Fruit fly (Drosophila melanogaster) whole organism, embryonic: ENCODE results near the gene cpb.
A peak's percentile ranks its signal among the peaks of the same experiment; 100 is the strongest.

Source experiments
- Antp ChIP-seq: fragments of 200-800 bp; sonication (Bioruptor generic); optimal IDR thresholded peaks from 3 replicates; lab custom pipeline; 2016; ENCODE audit warnings: missing biosample characterization, missing genetic modification characterization
- BEAF-32 ChIP-seq: fragments of 200-800 bp; sonication (Bioruptor generic); optimal IDR thresholded peaks from 3 replicates; lab custom pipeline; 2017; ENCODE audit warnings: missing biosample characterization, missing genetic modification characterization, mild to moderate bottlenecking, moderate library complexity, missing genetic modification reagents
- CG10959 ChIP-seq: fragments of 200-800 bp; sonication (Bioruptor generic); IDR thresholded peaks from 2 replicates; pipeline ENCODE4 v1.3.6; 2022; ENCODE audit warnings: missing biosample characterization, missing genetic modification characterization
- CG11504 ChIP-seq: fragments of 200-800 bp; sonication (Bioruptor generic); optimal IDR thresholded peaks from 3 replicates; lab custom pipeline; 2019; ENCODE audit warnings: missing biosample characterization, mild to moderate bottlenecking, missing genetic modification characterization, moderate library complexity
- CG12299 ChIP-seq: fragments of 200-800 bp; sonication (Bioruptor generic); optimal IDR thresholded peaks from 2 replicates; lab custom pipeline; 2018; ENCODE audit warnings: missing biosample characterization, mild to moderate bottlenecking, missing genetic modification characterization
- CG13894 ChIP-seq: fragments of 200-800 bp; sonication (Bioruptor generic); optimal IDR thresholded peaks from 3 replicates; lab custom pipeline; 2018; ENCODE audit warnings: missing biosample characterization, mild to moderate bottlenecking, missing genetic modification characterization, moderate library complexity
- CG14014 ChIP-seq: fragments of 200-800 bp; sonication (Bioruptor generic); IDR thresholded peaks from 2 replicates; pipeline ENCODE4 v1.3.6; 2022; ENCODE audit warnings: missing biosample characterization, missing genetic modification characterization
- CG16815 ChIP-seq: fragments of 200-800 bp; sonication (Bioruptor generic); optimal IDR thresholded peaks from 3 replicates; lab custom pipeline; 2017; ENCODE audit warnings: missing biosample characterization, mild to moderate bottlenecking, missing genetic modification characterization
- CG2116 ChIP-seq: fragments of 200-800 bp; sonication (Bioruptor generic); optimal IDR thresholded peaks from 3 replicates; lab custom pipeline; 2018; ENCODE audit warnings: missing biosample characterization, mild to moderate bottlenecking, missing genetic modification characterization
- CG2202 ChIP-seq: fragments of 200-800 bp; sonication (Bioruptor generic); optimal IDR thresholded peaks from 2 replicates; lab custom pipeline; 2018; ENCODE audit warnings: missing biosample characterization, mild to moderate bottlenecking, missing genetic modification characterization
- CG32772 ChIP-seq: fragments of 200-800 bp; sonication (Bioruptor generic); IDR thresholded peaks from 2 replicates; pipeline ENCODE4 v1.3.6; 2022; ENCODE audit warnings: missing biosample characterization, missing genetic modification characterization
- CG43689 ChIP-seq: fragments of 200-800 bp; sonication (Bioruptor generic); IDR thresholded peaks from 2 replicates; pipeline ENCODE4 v1.3.6; 2022; ENCODE audit warnings: missing biosample characterization, missing genetic modification characterization
- CG4404 ChIP-seq: fragments of 200-800 bp; sonication (Bioruptor generic); IDR thresholded peaks from 2 replicates; pipeline ENCODE4 v1.3.6; 2022; ENCODE audit warnings: missing biosample characterization, missing genetic modification characterization
- CG4730 ChIP-seq: fragments of 200-800 bp; sonication (Bioruptor generic); IDR thresholded peaks from 2 replicates; pipeline ENCODE4 v1.3.6; 2022; ENCODE audit warnings: missing biosample characterization, missing genetic modification characterization
- CG6689 ChIP-seq: fragments of 200-800 bp; sonication (Bioruptor generic); IDR thresholded peaks from 2 replicates; pipeline ENCODE4 v1.3.6; 2022; ENCODE audit warnings: missing biosample characterization, missing genetic modification characterization
- CG6765 ChIP-seq: fragments of 200-800 bp; sonication (Bioruptor generic); optimal IDR thresholded peaks from 3 replicates; lab custom pipeline; 2017; ENCODE audit warnings: missing biosample characterization, mild to moderate bottlenecking, missing genetic modification characterization
- CG6813 ChIP-seq: fragments of 200-800 bp; sonication (Bioruptor generic); optimal IDR thresholded peaks from 2 replicates; lab custom pipeline; 2017; ENCODE audit warnings: missing biosample characterization, missing genetic modification characterization, mild to moderate bottlenecking, moderate library complexity, missing genetic modification reagents
- CG8290 ChIP-seq, 3 experiments: fragments of 200-800 bp; sonication (Bioruptor generic); optimal IDR thresholded peaks; 2 replicates each; lab custom pipeline; 2016 to 2019; ENCODE audit warnings: missing biosample characterization in 3 of 3, missing genetic modification characterization in 3 of 3, mild to moderate bottlenecking in 2 of 3, moderate library complexity in 1 of 3
- CG9609 ChIP-seq: fragments of 200-800 bp; sonication (Bioruptor generic); optimal IDR thresholded peaks from 3 replicates; lab custom pipeline; 2016; ENCODE audit warnings: missing biosample characterization, missing genetic modification characterization
- CG9727 ChIP-seq: fragments of 200-800 bp; sonication (Bioruptor generic); optimal IDR thresholded peaks from 3 replicates; lab custom pipeline; 2017; ENCODE audit warnings: missing biosample characterization, mild to moderate bottlenecking, missing genetic modification characterization
- Dek ChIP-seq: fragments of 200-800 bp; sonication (Bioruptor generic); optimal IDR thresholded peaks from 3 replicates; lab custom pipeline; 2019; ENCODE audit warnings: missing biosample characterization, mild to moderate bottlenecking, missing genetic modification characterization, moderate library complexity
- Fer3 ChIP-seq: fragments of 200-800 bp; sonication (Bioruptor generic); optimal IDR thresholded peaks from 2 replicates; lab custom pipeline; 2018; ENCODE audit warnings: missing biosample characterization, mild to moderate bottlenecking, missing genetic modification characterization, moderate library complexity
- HmgD ChIP-seq: fragments of 200-800 bp; sonication (Bioruptor generic); optimal IDR thresholded peaks from 3 replicates; lab custom pipeline; 2016; ENCODE audit warnings: missing biosample characterization, missing genetic modification characterization
- Max ChIP-seq: fragments of 200-800 bp; sonication (Bioruptor generic); optimal IDR thresholded peaks from 2 replicates; lab custom pipeline; 2016; ENCODE audit warnings: missing biosample characterization, mild to moderate bottlenecking, missing genetic modification characterization
- Med ChIP-seq: fragments of 200-800 bp; sonication (Bioruptor generic); peaks from one replicate; lab custom pipeline; 2016; ENCODE audit warnings: missing biosample characterization, missing genetic modification characterization, mild to moderate bottlenecking, inconsistent platforms, moderate library complexity
- Oli ChIP-seq: fragments of 200-800 bp; sonication (Bioruptor generic); optimal IDR thresholded peaks from 2 replicates; lab custom pipeline; 2018; ENCODE audit warnings: missing biosample characterization, mild to moderate bottlenecking, missing genetic modification characterization, moderate library complexity
- Pdp1 ChIP-seq, 2 experiments: fragments of 200-800 bp; sonication (Bioruptor generic); optimal IDR thresholded peaks; 3 replicates each; lab custom pipeline; 2016; ENCODE audit warnings: missing biosample characterization in 2 of 2, missing genetic modification characterization in 2 of 2, mild to moderate bottlenecking in 1 of 2, moderate library complexity in 1 of 2
- Six4 ChIP-seq: fragments of 200-800 bp; sonication (Bioruptor generic); optimal IDR thresholded peaks from 2 replicates; lab custom pipeline; 2016; ENCODE audit warnings: missing biosample characterization, missing genetic modification characterization
- Sry-β ChIP-seq: fragments of 200-800 bp; sonication (Bioruptor generic); optimal IDR thresholded peaks from 2 replicates; lab custom pipeline; 2018; ENCODE audit warnings: missing biosample characterization, mild to moderate bottlenecking, missing genetic modification characterization, moderate library complexity
- Sry-δ ChIP-seq: fragments of 200-800 bp; sonication (Bioruptor generic); optimal IDR thresholded peaks from 2 replicates; lab custom pipeline; 2016; ENCODE audit warnings: missing biosample characterization, missing genetic modification characterization
- Trl ChIP-seq, 3 experiments: fragments of >200 bp in 2 of 3; fragments of 200-800 bp in 1 of 3; sonication (Bioruptor generic) in 1 of 3; optimal IDR thresholded peaks; 2 replicates in 1 of 3; 3 replicates in 2 of 3; lab custom pipeline; 2016 to 2017; ENCODE audit warnings: missing biosample characterization in 1 of 3, missing genetic modification characterization in 1 of 3
- Xrp1 ChIP-seq: fragments of 200-800 bp; sonication (Bioruptor generic); IDR thresholded peaks from 2 replicates; pipeline ENCODE4 v1.3.6; 2022; ENCODE audit warnings: missing biosample characterization, missing genetic modification characterization
- ara ChIP-seq: fragments of 200-800 bp; sonication (Bioruptor generic); IDR thresholded peaks from 2 replicates; pipeline ENCODE4 v1.3.6; 2022; ENCODE audit warnings: missing biosample characterization, missing genetic modification characterization
- bcd ChIP-seq: fragments of 200-800 bp; sonication (Bioruptor generic); optimal IDR thresholded peaks from 2 replicates; lab custom pipeline; 2017; ENCODE audit warnings: missing biosample characterization, mild to moderate bottlenecking, missing genetic modification characterization
- bsh ChIP-seq, 2 experiments: fragments of 200-800 bp; sonication (Bioruptor generic); optimal IDR thresholded peaks; 2 replicates each; lab custom pipeline; 2017 to 2018; ENCODE audit warnings: mild to moderate bottlenecking in 2 of 2, missing biosample characterization in 2 of 2, missing genetic modification characterization in 2 of 2, moderate library complexity in 1 of 2
- cato ChIP-seq: fragments of 200-800 bp; sonication (Bioruptor generic); optimal IDR thresholded peaks from 2 replicates; lab custom pipeline; 2016; ENCODE audit warnings: missing biosample characterization, missing genetic modification characterization, borderline replicate concordance
- ci ChIP-seq: fragments of 200-800 bp; sonication (Bioruptor generic); IDR thresholded peaks from 3 replicates; pipeline ENCODE4 v1.3.6; 2022; ENCODE audit warnings: missing biosample characterization, missing genetic modification characterization
- crp ChIP-seq, 2 experiments: fragments of 200-800 bp; sonication (Bioruptor generic); optimal IDR thresholded peaks; 2 replicates in 1 of 2; 3 replicates in 1 of 2; lab custom pipeline; 2017; ENCODE audit warnings: missing biosample characterization in 2 of 2, missing genetic modification characterization in 2 of 2, mild to moderate bottlenecking in 1 of 2, moderate library complexity in 1 of 2
- gro ChIP-seq: fragments of 200-800 bp; sonication (Bioruptor generic); optimal IDR thresholded peaks from 2 replicates; lab custom pipeline; 2016; ENCODE audit warnings: missing biosample characterization, missing genetic modification characterization
- lmd ChIP-seq: fragments of 200-800 bp; sonication (Bioruptor generic); IDR thresholded peaks from 2 replicates; pipeline ENCODE4 v1.3.6; 2022; ENCODE audit warnings: missing biosample characterization, missing genetic modification characterization
- pb ChIP-seq: fragments of 200-800 bp; sonication (Bioruptor generic); optimal IDR thresholded peaks from 3 replicates; lab custom pipeline; 2016; ENCODE audit warnings: missing biosample characterization, missing genetic modification characterization
- pho ChIP-seq: fragments of 200-800 bp; sonication (Bioruptor generic); optimal IDR thresholded peaks from 2 replicates; lab custom pipeline; 2016; ENCODE audit warnings: missing biosample characterization, missing genetic modification characterization
- row ChIP-seq: fragments of 200-800 bp; sonication (Bioruptor generic); IDR thresholded peaks from 3 replicates; pipeline ENCODE4 v1.3.6; 2022; ENCODE audit warnings: missing biosample characterization, missing genetic modification characterization
- run ChIP-seq: fragments of 200-800 bp; sonication (Bioruptor generic); optimal IDR thresholded peaks from 3 replicates; lab custom pipeline; 2018; ENCODE audit warnings: missing biosample characterization, mild to moderate bottlenecking, missing genetic modification characterization
- salm ChIP-seq: fragments of 200-800 bp; sonication (Bioruptor generic); optimal IDR thresholded peaks from 2 replicates; lab custom pipeline; 2018; ENCODE audit warnings: missing biosample characterization, mild to moderate bottlenecking, missing genetic modification characterization
- shn ChIP-seq: fragments of 200-800 bp; sonication (Bioruptor generic); optimal IDR thresholded peaks from 3 replicates; lab custom pipeline; 2016; ENCODE audit warnings: missing biosample characterization, missing genetic modification characterization
- ssp ChIP-seq: fragments of 200-800 bp; sonication (Bioruptor generic); IDR thresholded peaks from 2 replicates; pipeline ENCODE4 v1.3.6; 2022; ENCODE audit warnings: missing biosample characterization, missing genetic modification characterization
- tup ChIP-seq: fragments of 200-800 bp; sonication (Bioruptor generic); optimal IDR thresholded peaks from 2 replicates; lab custom pipeline; 2016; ENCODE audit warnings: missing biosample characterization, mild to moderate bottlenecking, missing genetic modification characterization, moderate library complexity
- vvl ChIP-seq: fragments of 200-800 bp; sonication (Bioruptor generic); IDR thresholded peaks from 2 replicates; pipeline ENCODE4 v1.3.6; 2022; ENCODE audit warnings: missing biosample characterization, missing genetic modification characterization

The cpb gene

dm6 chr2L:1729607-1730011 is 24.9 kb downstream of the cpb start, which contains the start of the genes Eno and CG31937 (continued):
- peak; percentile 29 for TF ChIP-seq Sry-δ (GFP tag; lab: Kevin White, UChicago)
- no peak for TF ChIP-seq CG12299
- no peak for TF ChIP-seq CG8290 (GFP tag; optimal IDR thresholded peaks at IDR 0.05; lab: Kevin White, UChicago)
- TF ChIP-seq CG8290 (tag; optimal IDR thresholded peaks at IDR 0.05; lab: Kevin White, UChicago), result peak in 1 of 2 experiments; percentile 59
- no peak for TF ChIP-seq CG2202 (tag; lab: Kevin White, UChicago)
- TF ChIP-seq Six4, result no peak
- no peak for TF ChIP-seq tup
- TF ChIP-seq bcd (GFP tag; lab: Kevin White, UChicago), result peak; percentile 52
- TF ChIP-seq ssp (GFP tag; lab: Robert Waterston, UW), result 0 out of 2 replicates have a peak, but pooled peaks have one; percentile 29
- peak; percentile 21 for TF ChIP-seq HmgD (GFP tag; lab: Kevin White, UChicago)
- no peak for TF ChIP-seq run (tag; lab: Kevin White, UChicago)
- peak; percentile 32 for TF ChIP-seq Max
- TF ChIP-seq shn (GFP tag; lab: Kevin White, UChicago), result peak; percentile 43
- peak; percentile 41; the same call in 1 of the 2 replicates for TF ChIP-seq CG32772 (GFP tag; lab: Robert Waterston, UW)
- peak; percentile 48 for TF ChIP-seq CG11504
- no peak for TF ChIP-seq CG43689 (GFP tag; lab: Robert Waterston, UW)
- peak; percentile 33; the same call in 1 of the 2 replicates for TF ChIP-seq CG4404 (GFP tag; lab: Robert Waterston, UW)
- peak; percentile 90 for TF ChIP-seq Sry-β
- peak; percentile 22 to 98 for TF ChIP-seq Pdp1 (GFP tag; optimal IDR thresholded peaks at IDR 0.05; lab: Kevin White, UChicago)
- TF ChIP-seq vvl (GFP tag; lab: Robert Waterston, UW), result peak; percentile 54
- TF ChIP-seq CG9727 (GFP tag; lab: Kevin White, UChicago), result peak; percentile 14
- no peak for TF ChIP-seq Oli (tag; lab: Kevin White, UChicago)
- no peak for TF ChIP-seq pb
- peak; percentile 51; the same call in 1 of the 2 replicates for TF ChIP-seq Xrp1 (GFP tag; lab: Robert Waterston, UW)
- peak; percentile 63; the same call in 2 of the 3 replicates for TF ChIP-seq ci (GFP tag; lab: Robert Waterston, UW)
- peak; percentile 37 for TF ChIP-seq pho (GFP tag; lab: Kevin White, UChicago)
- peak; percentile 68 for TF ChIP-seq ara
- peak; percentile 61 for TF ChIP-seq CG6689 (GFP tag; lab: Robert Waterston, UW)
- peak; percentile 6 to 88 for TF ChIP-seq crp (GFP tag; optimal IDR thresholded peaks at IDR 0.05; lab: Kevin White, UChicago)
- no peak for TF ChIP-seq cato
- TF ChIP-seq bsh (GFP tag; optimal IDR thresholded peaks at IDR 0.05; lab: Kevin White, UChicago), result peak; percentile 17 to 24
- 0 out of 2 replicates have a peak, but pooled peaks have one; percentile 29 for TF ChIP-seq CG4730 (GFP tag; lab: Robert Waterston, UW)
- peak; percentile 30 for TF ChIP-seq CG2116
- peak; percentile 27 for TF ChIP-seq Fer3 (tag; lab: Kevin White, UChicago)
- TF ChIP-seq CG6765 (GFP tag; lab: Kevin White, UChicago), result no peak
- TF ChIP-seq CG6813 (GFP tag; lab: Kevin White, UChicago), result peak; percentile 1
- TF ChIP-seq Trl (optimal IDR thresholded peaks at IDR 0.05; lab: Kevin White, UChicago), result no peak
- TF ChIP-seq Trl (GFP tag; optimal IDR thresholded peaks at IDR 0.05; lab: Kevin White, UChicago), result no peak
- TF ChIP-seq row (GFP tag; lab: Robert Waterston, UW), result peak; percentile 94
- TF ChIP-seq CG10959, result no peak
- TF ChIP-seq CG9609 (GFP tag; lab: Kevin White, UChicago), result peak; percentile 49
- TF ChIP-seq BEAF-32 (GFP tag; lab: Kevin White, UChicago), result peak; percentile 26
- TF ChIP-seq CG14014, result peak; percentile 56
- peak; percentile 26 for TF ChIP-seq Antp (GFP tag; lab: Kevin White, UChicago)
- TF ChIP-seq CG13894, result peak; percentile 44
- peak; percentile 49 for TF ChIP-seq Dek (tag; lab: Kevin White, UChicago)
- TF ChIP-seq lmd (GFP tag; lab: Robert Waterston, UW), result peak; percentile 60
- peak; percentile 25 for TF ChIP-seq gro (GFP tag; lab: Kevin White, UChicago)
- no peak for TF ChIP-seq salm (tag; lab: Kevin White, UChicago)
- TF ChIP-seq Med, result peak; percentile 85
- peak; percentile 37 for TF ChIP-seq CG16815 (GFP tag; lab: Kevin White, UChicago)
